Fruit fly (Drosophila melanogaster) whole organism: Measurements from ENCODE around the gene dgt1.

Experiments
- CG8478 ChIP-seq: fragments of >200 bp; optimal IDR thresholded peaks from 2 replicates; lab custom pipeline; 2018; ENCODE audit warnings: inconsistent platforms
- Dll ChIP-seq: fragments of >200 bp; optimal IDR thresholded peaks from 2 replicates; lab custom pipeline; 2017
- EcR ChIP-seq, 2 experiments: fragments of >200 bp; optimal IDR thresholded peaks; 2 replicates each; lab custom pipeline; 2017; ENCODE audit warnings: missing biosample characterization in 2 of 2, missing genetic modification characterization in 2 of 2, missing genetic modification reagents in 2 of 2
- pan ChIP-seq: fragments of >200 bp; optimal IDR thresholded peaks from 2 replicates; lab custom pipeline; 2017
- psq ChIP-seq: fragments of >200 bp; optimal IDR thresholded peaks from 2 replicates; lab custom pipeline; 2017
- usp ChIP-seq: fragments of >200 bp; optimal IDR thresholded peaks from 2 replicates; lab custom pipeline; 2017; ENCODE audit warnings: missing biosample characterization, missing genetic modification characterization, mixed read lengths

Gene dgt1

DNA sequence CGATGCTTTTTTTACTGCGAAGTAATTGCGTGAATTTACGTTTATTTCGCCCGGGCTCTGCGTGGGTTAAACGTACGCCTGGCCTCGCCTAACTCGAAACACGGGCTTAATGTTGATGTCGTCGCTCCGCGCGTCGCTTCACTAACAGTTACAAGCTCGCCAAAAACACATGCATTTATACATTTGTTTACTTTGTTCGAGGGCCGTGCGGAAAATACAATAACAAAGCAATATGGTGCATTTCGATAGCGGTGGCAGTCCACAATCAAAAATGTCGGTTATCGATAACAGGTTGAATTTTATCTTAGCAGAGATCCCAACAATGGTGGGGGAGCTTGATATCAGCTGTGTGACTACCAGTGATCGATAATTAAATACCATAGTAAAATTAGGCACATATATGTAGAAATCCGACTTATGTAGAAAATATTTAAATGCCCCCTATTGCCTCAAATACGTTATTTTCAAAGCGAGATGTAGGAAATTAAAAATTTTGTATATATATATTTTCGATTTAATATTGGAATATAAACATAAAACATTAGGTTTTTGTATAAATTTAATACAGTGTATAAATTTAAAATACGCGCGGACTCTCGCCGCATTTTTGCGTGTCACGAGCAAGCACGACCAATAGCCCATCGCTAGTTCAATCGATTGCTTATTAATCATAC lies 11.5 kb upstream of the dgt1 start, which contains the start of gene Zip99C:
Gene Zip99C, minus strand, starts transcription at position 220 of the 674 bp plus-strand sequence.
- TF ChIP-seq usp (GFP tag; lab: Kevin White, UChicago) (no peak), pan (lab: Kevin White, UChicago) (no peak), psq (lab: Kevin White, UChicago) (no peak), EcR (GFP tag; optimal IDR thresholded peaks at IDR 0.05; lab: Kevin White, UChicago) (no peak), CG8478 (no peak)

DNA sequence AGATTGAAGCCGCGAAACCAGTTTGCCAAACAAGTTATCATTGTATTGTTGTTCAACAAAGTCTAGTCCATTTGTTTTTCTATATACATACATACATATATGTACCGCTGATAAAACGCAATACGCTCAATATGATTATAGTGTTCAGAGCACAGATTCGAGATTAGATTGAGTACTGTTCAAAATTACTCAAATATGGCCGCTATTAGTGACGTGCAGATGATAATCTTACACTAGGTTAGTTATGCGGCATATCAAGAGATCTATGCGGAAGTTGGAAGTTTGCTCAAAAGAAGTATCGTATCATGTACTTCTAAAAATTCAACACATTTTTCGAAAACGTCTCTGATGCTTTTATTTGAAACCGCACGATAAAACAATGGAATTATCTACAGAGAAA lies 10.6 kb upstream of the dgt1 start:
- no peak for TF ChIP-seq psq (lab: Kevin White, UChicago)
- no peak for TF ChIP-seq Dll (lab: Kevin White, UChicago)
- TF ChIP-seq CG8478, result no peak
- no peak for TF ChIP-seq EcR (GFP tag; optimal IDR thresholded peaks at IDR 0.05; lab: Kevin White, UChicago)
- TF ChIP-seq pan (lab: Kevin White, UChicago), result no peak
- TF ChIP-seq usp (GFP tag; lab: Kevin White, UChicago), result no peak

dm6 chr3R:29867470-29867869 lies 10.2 kb upstream of the dgt1 start:
- TF ChIP-seq EcR (GFP tag; optimal IDR thresholded peaks at IDR 0.05; lab: Kevin White, UChicago), result no peak
- no peak for TF ChIP-seq CG8478
- no peak for TF ChIP-seq psq (lab: Kevin White, UChicago)
- TF ChIP-seq Dll (lab: Kevin White, UChicago), result no peak
- no peak for TF ChIP-seq pan (lab: Kevin White, UChicago)

DNA sequence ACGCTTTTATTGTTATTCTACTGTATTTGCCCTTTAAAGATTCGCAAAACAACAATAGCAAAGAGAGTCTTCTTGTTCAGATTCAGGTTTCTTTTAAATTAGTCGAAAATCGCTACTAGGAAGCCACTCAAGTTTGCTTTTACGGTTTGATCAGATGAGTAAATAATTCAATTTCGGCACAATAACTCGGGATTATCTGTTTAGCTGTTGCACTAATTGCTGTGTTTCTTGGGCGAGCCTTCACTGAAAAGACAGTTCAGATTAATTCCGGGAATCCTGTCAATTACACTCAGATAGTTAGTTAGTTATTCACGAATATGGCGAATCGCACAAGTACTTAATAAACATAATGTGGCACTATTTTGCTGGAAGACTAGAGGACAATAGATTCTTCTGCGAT lies 9.4 kb upstream of the dgt1 start:
- TF ChIP-seq psq (lab: Kevin White, UChicago) (no peak), Dll (lab: Kevin White, UChicago) (no peak), CG8478 (no peak), pan (lab: Kevin White, UChicago) (no peak), EcR (GFP tag; optimal IDR thresholded peaks at IDR 0.05; lab: Kevin White, UChicago) (no peak), usp (GFP tag; lab: Kevin White, UChicago) (no peak)

- no peak for TF ChIP-seq psq (lab: Kevin White, UChicago)
- TF ChIP-seq usp (GFP tag; lab: Kevin White, UChicago), result no peak
- no peak for TF ChIP-seq CG8478
- TF ChIP-seq EcR (GFP tag; optimal IDR thresholded peaks at IDR 0.05; lab: Kevin White, UChicago), result no peak
- TF ChIP-seq Dll (lab: Kevin White, UChicago), result no peak
- TF ChIP-seq pan (lab: Kevin White, UChicago), result no peak
Measured at dm6 chr3R:29862795-29863194, 5.5 kb upstream of the dgt1 start.

dm6 chr3R:29861432-29862249 lies 4.3 kb upstream of the dgt1 start, which contains the start of the genes CG15514 and RpS8:
Gene CG15514 (minus strand): TSS chr3R:29861494.
Gene RpS8 (plus strand): TSS chr3R:29861582.
- TF ChIP-seq EcR (GFP tag; optimal IDR thresholded peaks at IDR 0.05; lab: Kevin White, UChicago) (no peak), psq (lab: Kevin White, UChicago) (no peak), usp (GFP tag; lab: Kevin White, UChicago) (no peak), Dll (lab: Kevin White, UChicago) (no peak), pan (lab: Kevin White, UChicago) (no peak), CG8478 (no peak)

dm6 chr3R:29859763-29860162 lies 2.5 kb upstream of the dgt1 start:
- TF ChIP-seq usp (GFP tag; lab: Kevin White, UChicago), result no peak
- TF ChIP-seq pan (lab: Kevin White, UChicago), result no peak
- TF ChIP-seq psq (lab: Kevin White, UChicago), result no peak
- TF ChIP-seq Dll (lab: Kevin White, UChicago), result no peak
- no peak for TF ChIP-seq EcR (GFP tag; optimal IDR thresholded peaks at IDR 0.05; lab: Kevin White, UChicago)
- TF ChIP-seq CG8478, result no peak

- no peak for TF ChIP-seq pan (lab: Kevin White, UChicago)
Measured at dm6 chr3R:29858806-29859205, 1.5 kb upstream of the dgt1 start, which contains the start of gene CG7824. Gene CG7824 (minus strand): TSS chr3R:29858936.

DNA sequence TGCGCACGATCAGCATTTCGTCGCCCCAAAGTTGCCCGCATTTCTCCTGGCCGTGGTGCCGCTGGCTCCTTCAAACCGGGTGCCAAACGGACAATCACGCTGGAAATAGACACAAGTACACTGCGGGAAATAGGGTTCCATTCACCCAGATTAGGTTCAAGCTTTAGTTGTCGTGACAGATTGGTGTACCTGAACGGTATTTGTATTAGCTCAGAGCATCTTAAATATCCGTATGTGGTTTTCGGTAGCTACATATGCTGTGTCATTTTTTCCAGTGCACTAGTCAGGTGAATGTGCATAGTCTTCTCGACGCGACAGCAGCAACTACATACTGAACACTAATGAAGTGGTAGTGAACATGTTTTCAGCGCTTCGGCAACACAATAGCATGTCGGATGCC lies 10.2 kb downstream of the dgt1 start:
- TF ChIP-seq CG8478 (no peak), EcR (GFP tag; optimal IDR thresholded peaks at IDR 0.05; lab: Kevin White, UChicago) (no peak), usp (GFP tag; lab: Kevin White, UChicago) (no peak), psq (lab: Kevin White, UChicago) (no peak), pan (lab: Kevin White, UChicago) (no peak), Dll (lab: Kevin White, UChicago) (no peak)

DNA sequence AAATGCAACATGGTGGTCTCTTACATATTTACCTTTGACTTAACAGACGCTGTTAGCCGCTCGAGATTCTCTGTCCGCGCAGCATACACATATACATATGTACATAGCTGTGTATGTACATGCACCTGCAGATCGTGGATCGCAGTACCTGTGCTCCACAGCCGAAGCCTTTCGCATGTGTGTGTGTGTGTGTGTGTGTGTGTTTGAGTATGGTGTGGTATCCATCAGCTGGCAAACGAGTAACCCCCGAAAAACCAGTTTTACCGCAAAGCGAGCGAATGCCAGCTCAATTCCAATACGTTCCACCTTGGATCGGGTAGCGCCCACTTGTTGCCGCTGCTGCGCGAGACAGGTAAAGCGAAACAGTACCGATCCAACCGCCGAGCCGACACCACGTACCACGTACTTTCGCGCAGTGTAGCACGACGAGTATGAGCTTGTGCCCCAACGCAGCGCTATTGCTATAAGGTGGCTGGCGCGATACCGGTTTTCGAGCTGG lies 15.9 kb downstream of the dgt1 start, which contains the start of gene Cad99C:
Gene Cad99C, plus strand, starts transcription at position 365 of the 499 bp plus-strand sequence.
- TF ChIP-seq CG8478 (no peak), usp (GFP tag; lab: Kevin White, UChicago) (no peak), EcR (GFP tag; optimal IDR thresholded peaks at IDR 0.05; lab: Kevin White, UChicago) (no peak), pan (lab: Kevin White, UChicago) (no peak), Dll (lab: Kevin White, UChicago) (no peak), psq (lab: Kevin White, UChicago) (no peak)

DNA sequence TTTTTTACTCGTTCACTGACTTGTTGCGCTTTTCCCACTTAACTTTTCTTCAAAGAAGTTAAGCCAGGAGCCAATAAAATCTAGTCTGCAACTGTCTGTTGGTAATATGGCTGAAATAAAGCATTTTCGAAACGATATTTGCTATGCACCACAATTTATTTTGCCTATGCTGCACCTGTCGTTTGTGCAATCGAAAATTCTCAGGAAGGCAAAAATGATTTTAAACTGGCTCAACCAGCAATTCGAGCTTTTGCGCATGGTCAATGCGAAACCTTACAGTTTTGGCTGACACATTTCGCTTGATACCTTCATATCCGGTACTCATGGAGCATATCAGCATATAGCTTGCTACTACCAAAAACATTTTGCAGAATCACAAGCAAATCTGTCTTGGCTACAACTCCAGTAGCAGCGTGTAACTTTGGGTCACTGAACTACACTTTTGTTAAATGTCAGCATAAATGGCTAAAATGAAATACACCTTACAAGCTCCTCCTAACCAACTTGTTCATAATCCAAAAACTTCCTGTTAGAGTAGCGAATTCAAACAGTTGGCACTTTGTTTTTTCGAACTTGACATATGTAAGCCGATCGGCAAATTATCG lies 17.5 kb downstream of the dgt1 start:
- TF ChIP-seq psq (lab: Kevin White, UChicago), result no peak
- no peak for TF ChIP-seq Dll (lab: Kevin White, UChicago)
- TF ChIP-seq pan (lab: Kevin White, UChicago), result no peak
- TF ChIP-seq usp (GFP tag; lab: Kevin White, UChicago), result no peak
- no peak for TF ChIP-seq CG8478
- no peak for TF ChIP-seq EcR (GFP tag; optimal IDR thresholded peaks at IDR 0.05; lab: Kevin White, UChicago)
